Fruit fly (Drosophila melanogaster) whole organism, larva: Measurements from ENCODE around the gene CG14036.
A peak's percentile ranks its signal among the peaks of the same experiment; 100 is the strongest.

Experiments used
- noc ChIP-seq: fragments of 200-800 bp; sonication (Bioruptor generic); optimal IDR thresholded peaks from 3 replicates; lab custom pipeline; 2019; ENCODE audit warnings: missing biosample characterization, mild to moderate bottlenecking, missing genetic modification characterization, moderate library complexity

The CG14036 gene

dm6 chr2L:5054953-5055352 lies at the start of gene CG14036, which contains the start of gene His3.3A:
TSS of gene CG14036 (minus strand) at chr2L:5055016.
TSS of gene His3.3A (plus strand) at chr2L:5055058.
- TF ChIP-seq noc (tag; lab: Kevin White, UChicago) = no peak

dm6 chr2L:5103733-5104132 lies 48.9 kb upstream of the CG14036 start:
- TF ChIP-seq noc (tag; lab: Kevin White, UChicago) = no peak

- TF ChIP-seq noc (tag; lab: Kevin White, UChicago) = no peak
Observed at dm6 chr2L:5100577-5100976, 45.8 kb upstream of the CG14036 start, which contains the start of gene Msp300. TSS of gene Msp300 (plus strand) at chr2L:5100877.

- no peak for TF ChIP-seq noc (tag; lab: Kevin White, UChicago)
Observed at dm6 chr2L:5099790-5100360, 45.1 kb upstream of the CG14036 start, which contains the start of gene ND-13A. TSS of gene ND-13A (minus strand) at chr2L:5100288.

dm6 chr2L:5096761-5097160 lies 41.9 kb upstream of the CG14036 start:
- no peak for TF ChIP-seq noc (tag; lab: Kevin White, UChicago)

dm6 chr2L:5096222-5096621 lies 41.4 kb upstream of the CG14036 start, which contains the start of gene CG4230:
TSS of gene CG4230 (plus strand) at chr2L:5096227.
- TF ChIP-seq noc (tag; lab: Kevin White, UChicago) = peak; percentile 36

dm6 chr2L:5095350-5095962 lies 40.6 kb upstream of the CG14036 start:
- peak; percentile 83 for TF ChIP-seq noc (tag; lab: Kevin White, UChicago)

- TF ChIP-seq noc (tag; lab: Kevin White, UChicago) = no peak
Observed at dm6 chr2L:5093772-5094350, 39.0 kb upstream of the CG14036 start, which contains the start of gene CG5828. TSS of gene CG5828 (plus strand) at chr2L:5093976.

dm6 chr2L:5092992-5093695 lies 38.3 kb upstream of the CG14036 start, which contains the start of gene Pgant5:
TSS of gene Pgant5 (minus strand) at chr2L:5093592.
- peak; percentile 51 for TF ChIP-seq noc (tag; lab: Kevin White, UChicago)

- no peak for TF ChIP-seq noc (tag; lab: Kevin White, UChicago)
Observed at dm6 chr2L:5092597-5092991, 37.8 kb upstream of the CG14036 start.

dm6 chr2L:5092145-5092544 lies 37.3 kb upstream of the CG14036 start:
- peak; percentile 11 for TF ChIP-seq noc (tag; lab: Kevin White, UChicago)

- no peak for TF ChIP-seq noc (tag; lab: Kevin White, UChicago)
Observed at dm6 chr2L:5090352-5090751, 35.5 kb upstream of the CG14036 start.

- no peak for TF ChIP-seq noc (tag; lab: Kevin White, UChicago)
Observed at dm6 chr2L:5089642-5090041, 34.8 kb upstream of the CG14036 start.

dm6 chr2L:5088649-5089270 lies 33.9 kb upstream of the CG14036 start:
- TF ChIP-seq noc (tag; lab: Kevin White, UChicago) = no peak

dm6 chr2L:5086905-5087522 lies 32.2 kb upstream of the CG14036 start:
- peak; percentile 77 for TF ChIP-seq noc (tag; lab: Kevin White, UChicago)
